Fruit fly (Drosophila melanogaster): ENCODE measurements around the gene Gabat.

The Gabat gene

DNA sequence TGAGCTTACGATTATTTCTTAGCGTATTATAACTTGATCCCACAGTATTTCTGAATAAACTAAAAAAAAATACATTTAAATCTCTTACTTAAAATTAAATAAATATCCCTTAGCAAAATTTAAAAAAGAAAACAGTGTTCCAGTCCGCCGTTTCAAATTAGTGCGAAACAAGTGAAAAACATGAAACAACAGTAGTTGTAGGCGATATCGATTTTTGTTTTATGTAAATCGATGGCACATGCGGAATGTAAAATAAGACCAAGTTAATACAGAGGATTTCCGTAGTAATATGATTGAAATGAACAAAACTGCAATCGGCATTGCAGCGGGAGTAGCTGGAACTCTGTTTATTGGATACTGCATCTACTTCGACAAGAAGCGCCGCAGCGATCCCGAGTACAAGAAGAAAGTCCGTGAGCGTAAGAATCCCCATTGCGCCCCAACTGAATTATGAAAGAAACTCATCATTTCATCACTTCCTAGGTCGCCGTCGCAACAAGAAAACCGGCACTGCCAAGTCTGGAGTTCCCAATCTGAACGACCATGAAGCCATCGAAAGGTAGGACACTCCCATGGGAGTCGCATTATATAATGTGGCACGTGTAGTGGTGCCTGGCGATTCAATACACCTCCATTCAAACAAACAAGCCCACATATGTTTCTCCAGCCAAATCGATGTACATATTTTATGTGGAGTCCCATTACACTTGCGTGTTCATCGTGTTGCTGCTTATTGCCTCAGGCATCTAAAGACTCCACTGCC is 573 bp upstream of the Gabat start (continued):
- TF ChIP-seq Hr78 (GFP tag; optimal IDR thresholded peaks at IDR 0.05) (no peak), slbo (GFP tag; IDR thresholded peaks at IDR 0.05) (no peak), CG10274 (GFP tag; optimal IDR thresholded peaks at IDR 0.05) (no peak), CG8089 (GFP tag; optimal IDR thresholded peaks at IDR 0.05) (no peak), CG6254 (GFP tag; optimal IDR thresholded peaks at IDR 0.05) (no peak), CG11723 (GFP tag; optimal IDR thresholded peaks at IDR 0.05) (peak; percentile 44), CG3726 (GFP tag; IDR thresholded peaks at IDR 0.05) (no peak), Dref (GFP tag; IDR thresholded peaks at IDR 0.05) (peak; percentile 66), esg (GFP tag; conservative IDR thresholded peaks at IDR 0.05) (no peak), yki (optimal IDR thresholded peaks at IDR 0.05) (no peak), gsb (GFP tag; IDR thresholded peaks at IDR 0.05) (no peak), D19A (tag; optimal IDR thresholded peaks at IDR 0.05) (no peak), B-H2 (GFP tag; optimal IDR thresholded peaks at IDR 0.05) (no peak), Camta (GFP tag; optimal IDR thresholded peaks at IDR 0.05) (no peak), CG1603 (tag; optimal IDR thresholded peaks at IDR 0.05) (peak; percentile 99), CG2129 (GFP tag; IDR thresholded peaks at IDR 0.05; ENCODE audit: partially characterized antibody) (no peak), CG3847 (GFP tag; IDR thresholded peaks at IDR 0.05) (no peak), dmrt99B (tag; optimal IDR thresholded peaks at IDR 0.05) (no peak), CG17186 (GFP tag; optimal IDR thresholded peaks at IDR 0.05) (no peak), BEAF-32 (GFP tag; optimal IDR thresholded peaks at IDR 0.05) (peak; percentile 40), CG10321 (GFP tag; IDR thresholded peaks at IDR 0.05) (no peak), Oli (tag; optimal IDR thresholded peaks at IDR 0.05) (no peak), CG17829 (tag; optimal IDR thresholded peaks at IDR 0.05) (peak; percentile 32), CG2199 (GFP tag; IDR thresholded peaks at IDR 0.05) (no peak), ATbp (GFP tag; optimal IDR thresholded peaks at IDR 0.05) (no peak), cas (GFP tag; IDR thresholded peaks at IDR 0.05) (no peak), Adf1 (GFP tag; IDR thresholded peaks at IDR 0.05) (no peak), kay (GFP tag; optimal IDR thresholded peaks at IDR 0.05) (no peak), tio (GFP tag; optimal IDR thresholded peaks at IDR 0.05) (no peak), HHEX (GFP tag; optimal IDR thresholded peaks at IDR 0.05) (no peak), bowl (GFP tag; IDR thresholded peaks at IDR 0.05) (no peak), fd64A (GFP tag; optimal IDR thresholded peaks at IDR 0.05) (no peak), Dll (GFP tag; IDR thresholded peaks at IDR 0.05; ENCODE audit: partially characterized antibody) (peak; percentile 47; the same call in 2 of the 4 replicates), CG1233 (GFP tag; optimal IDR thresholded peaks at IDR 0.05) (no peak), trh (GFP tag; optimal IDR thresholded peaks at IDR 0.05) (no peak), CG8388 (GFP tag; optimal IDR thresholded peaks at IDR 0.05) (no peak), PHDP (tag; optimal IDR thresholded peaks at IDR 0.05) (no peak), Deaf1 (tag; optimal IDR thresholded peaks at IDR 0.05) (no peak), TFAM (GFP tag; optimal IDR thresholded peaks at IDR 0.05) (no peak), dati (GFP tag; IDR thresholded peaks at IDR 0.05) (no peak), vvl (GFP tag; IDR thresholded peaks at IDR 0.05) (peak; percentile 18; the same call in 1 of the 2 replicates), Pdp1 (GFP tag; optimal IDR thresholded peaks at IDR 0.05) (peak in 1 of 2 experiments; percentile 91), CG30403 (GFP tag; optimal IDR thresholded peaks at IDR 0.05) (no peak), CG31365 (tag; optimal IDR thresholded peaks at IDR 0.05) (no peak), odd (GFP tag; optimal IDR thresholded peaks at IDR 0.05) (no peak), dan (GFP tag; IDR thresholded peaks at IDR 0.05) (no peak), Dip3 (GFP tag; optimal IDR thresholded peaks at IDR 0.05) (no peak), CG4820 (GFP tag; optimal IDR thresholded peaks at IDR 0.05) (no peak), Lim3 (GFP tag; IDR thresholded peaks at IDR 0.05) (no peak), CG2120 (GFP tag; optimal IDR thresholded peaks at IDR 0.05) (no peak)
